Fruit fly (Drosophila melanogaster): ENCODE results near the gene eyg.

Gene eyg

dm6 chr3L:12482917-12483316 is 15.1 kb upstream of the eyg start (continued):
- TF ChIP-seq CoRest (tag; optimal IDR thresholded peaks at IDR 0.05) (peak; percentile 89), Max (GFP tag; optimal IDR thresholded peaks at IDR 0.05) (peak; percentile 75), CG5180 (GFP tag; optimal IDR thresholded peaks at IDR 0.05) (peak; percentile 71), CG6689 (GFP tag; IDR thresholded peaks at IDR 0.05) (peak; percentile 77), gsb-n (tag; optimal IDR thresholded peaks at IDR 0.05) (peak; percentile 59), CG2116 (GFP tag; optimal IDR thresholded peaks at IDR 0.05) (peak; percentile 30), stc (GFP tag; IDR thresholded peaks at IDR 0.05) (peak; percentile 77), BtbVII (GFP tag; optimal IDR thresholded peaks at IDR 0.05) (peak; percentile 71), zfh2 (GFP tag; optimal IDR thresholded peaks at IDR 0.05) (no peak), Ravus (GFP tag; IDR thresholded peaks at IDR 0.05) (no peak), CG13624 (GFP tag; optimal IDR thresholded peaks at IDR 0.05) (peak; percentile 23), CG8281 (tag; optimal IDR thresholded peaks at IDR 0.05) (peak; percentile 43), Doc3 (GFP tag; IDR thresholded peaks at IDR 0.05; ENCODE audit: partially characterized antibody) (no peak), Hr78 (GFP tag; optimal IDR thresholded peaks at IDR 0.05) (peak in 1 of 2 experiments; percentile 15), Deaf1 (tag; optimal IDR thresholded peaks at IDR 0.05) (peak; percentile 39), CG15073 (GFP tag; optimal IDR thresholded peaks at IDR 0.05) (no peak), CG4424 (GFP tag; optimal IDR thresholded peaks at IDR 0.05) (peak; percentile 76), CG9437 (GFP tag; optimal IDR thresholded peaks at IDR 0.05) (peak; percentile 78), CG9817 (tag; optimal IDR thresholded peaks at IDR 0.05) (peak; percentile 43), kay (GFP tag; optimal IDR thresholded peaks at IDR 0.05) (no peak), da (GFP tag; optimal IDR thresholded peaks at IDR 0.05) (peak; percentile 15), knrl (GFP tag; IDR thresholded peaks at IDR 0.05; ENCODE audit: partially characterized antibody) (no peak), CG15011 (GFP tag; optimal IDR thresholded peaks at IDR 0.05) (peak; percentile 51), Kr (GFP tag; optimal IDR thresholded peaks at IDR 0.05) (no peak), mirr (GFP tag; optimal IDR thresholded peaks at IDR 0.05) (peak; percentile 10), gem (tag; optimal IDR thresholded peaks at IDR 0.05) (peak; percentile 86), CG32767 (GFP tag; IDR thresholded peaks at IDR 0.05) (no peak), CG6272 (GFP tag; IDR thresholded peaks at IDR 0.05) (no peak; the same call in 1 of the 2 replicates), vfl (GFP tag; optimal IDR thresholded peaks at IDR 0.05) (no peak), Bdp1 (GFP tag; optimal IDR thresholded peaks at IDR 0.05) (peak; percentile 40), gsb (GFP tag; IDR thresholded peaks at IDR 0.05) (0 out of 2 replicates have a peak, but pooled peaks have one; percentile 20), CG6791 (GFP tag; IDR thresholded peaks at IDR 0.05; ENCODE audit: partially characterized antibody) (no peak), CG14050 (GFP tag; IDR thresholded peaks at IDR 0.05) (peak; percentile 62), CG31441 (GFP tag; IDR thresholded peaks at IDR 0.05) (peak; percentile 90), Dp (GFP tag; optimal IDR thresholded peaks at IDR 0.05) (no peak), zfh1 (GFP tag; IDR thresholded peaks at IDR 0.05) (peak; percentile 72; the same call in 2 of the 3 replicates), trem (tag; optimal IDR thresholded peaks at IDR 0.05) (peak; percentile 50), CG17361 (GFP tag; IDR thresholded peaks at IDR 0.05) (peak; percentile 88), CG10267 (tag; optimal IDR thresholded peaks at IDR 0.05) (peak; percentile 14), CG10209 (GFP tag; optimal IDR thresholded peaks at IDR 0.05) (peak; percentile 75), wek (GFP tag; optimal IDR thresholded peaks at IDR 0.05) (no peak), NFAT (GFP tag; IDR thresholded peaks at IDR 0.05) (0 out of 2 replicates have a peak, but pooled peaks have one; percentile 2), ci (GFP tag; IDR thresholded peaks at IDR 0.05) (peak; percentile 51; the same call in 1 of the 3 replicates), seq (GFP tag; IDR thresholded peaks at IDR 0.05) (peak; percentile 61), pita (GFP tag; optimal IDR thresholded peaks at IDR 0.05) (no peak), ttk (GFP tag; IDR thresholded peaks at IDR 0.05) (peak; percentile 59), CG5245 (GFP tag; optimal IDR thresholded peaks at IDR 0.05) (peak; percentile 36), CG2199 (GFP tag; IDR thresholded peaks at IDR 0.05) (no peak), usp (GFP tag; optimal IDR thresholded peaks at IDR 0.05) (no peak), CG7839 (tag; optimal IDR thresholded peaks at IDR 0.05) (peak; percentile 84), Side (GFP tag; optimal IDR thresholded peaks at IDR 0.05) (peak; percentile 23)
